Worm (Caenorhabditis elegans) whole organism, L4 larva: ENCODE measurements around the gene R13H7.2.
A peak's percentile ranks its signal among the peaks of the same experiment; 100 is the strongest.

Experiments used
- F26F4.8 ChIP-seq: fragments of 200-800 bp; sonication (Bioruptor generic); conservative IDR thresholded peaks from 2 replicates; pipeline ENCODE4 v1.3.6; 2022; ENCODE audit warnings: missing genetic modification characterization, missing compliant biosample characterization
- F37D6.2 ChIP-seq: sonication (generic microtip); optimal IDR thresholded peaks from 2 replicates; lab custom pipeline; 2016; ENCODE audit warnings: mild to moderate bottlenecking, missing genetic modification characterization, missing compliant biosample characterization
- F44E2.7 ChIP-seq: fragments of 200-800 bp; sonication (Bioruptor generic); IDR thresholded peaks from 2 replicates; pipeline ENCODE4 v2.1.2; 2022; ENCODE audit warnings: missing genetic modification characterization, missing compliant biosample characterization
- Y5F2A.4 ChIP-seq: fragments of 200-800 bp; sonication (Bioruptor generic); optimal IDR thresholded peaks from 2 replicates; lab custom pipeline; 2018; ENCODE audit warnings: mild to moderate bottlenecking, missing genetic modification characterization, missing compliant biosample characterization
- ZK337.2 ChIP-seq: fragments of 200-800 bp; sonication (Bioruptor generic); IDR thresholded peaks from 2 replicates; pipeline ENCODE4 v1.3.6; 2022; ENCODE audit warnings: missing genetic modification reagents, missing genetic modification characterization, missing compliant biosample characterization
- aha-1 ChIP-seq: fragments of 150-350 bp; peaks from one replicate; lab custom pipeline; 2014; ENCODE audit warnings: missing biosample characterization, missing genetic modification characterization
- aly-2 ChIP-seq: sonication (generic microtip); optimal IDR thresholded peaks from 2 replicates; lab custom pipeline; 2018; ENCODE audit warnings: missing biosample characterization, missing genetic modification characterization
- attf-4 ChIP-seq: sonication (generic microtip); optimal IDR thresholded peaks from 3 replicates; lab custom pipeline; 2017; ENCODE audit warnings: missing biosample characterization, missing genetic modification characterization
- ceh-20 ChIP-seq: fragments of 200-800 bp; sonication (Bioruptor generic); IDR thresholded peaks from 2 replicates; pipeline ENCODE4 v1.3.6; 2022; ENCODE audit warnings: missing genetic modification reagents, missing genetic modification characterization, missing compliant biosample characterization
- ceh-28 ChIP-seq: fragments of 150-350 bp; optimal IDR thresholded peaks from 2 replicates; lab custom pipeline; 2014; ENCODE audit warnings: missing biosample characterization, missing genetic modification reagents, missing genetic modification characterization
- ceh-32 ChIP-seq: sonication (generic microtip); optimal IDR thresholded peaks from 2 replicates; lab custom pipeline; 2016; ENCODE audit warnings: mild to moderate bottlenecking, missing genetic modification characterization, missing compliant biosample characterization; ENCODE audit not compliant: poor library complexity
- ceh-44 ChIP-seq: fragments of 200-800 bp; sonication (Bioruptor generic); IDR thresholded peaks from 2 replicates; pipeline ENCODE4 v1.3.6; 2022; ENCODE audit warnings: missing genetic modification reagents, missing genetic modification characterization, missing compliant biosample characterization
- ctbp-1 ChIP-seq: fragments of 200-800 bp; sonication (Bioruptor generic); IDR thresholded peaks from 2 replicates; pipeline ENCODE4 v1.3.6; 2022; ENCODE audit warnings: missing genetic modification reagents, missing genetic modification characterization, missing compliant biosample characterization
- daf-16 ChIP-seq, 3 experiments: sonication (generic microtip); optimal IDR thresholded peaks; 2 replicates each; lab custom pipeline; 2016 to 2017; ENCODE audit warnings: missing genetic modification characterization in 3 of 3, missing genetic modification reagents in 3 of 3, mild to moderate bottlenecking in 2 of 3, missing compliant biosample characterization in 2 of 3, missing biosample characterization in 1 of 3, moderate library complexity in 1 of 3
- dpl-1 ChIP-seq: fragments of 150-350 bp; optimal IDR thresholded peaks from 2 replicates; lab custom pipeline; 2014; ENCODE audit warnings: missing biosample characterization, missing genetic modification reagents, missing genetic modification characterization
- duxl-1 ChIP-seq: sonication (generic microtip); optimal IDR thresholded peaks from 2 replicates; lab custom pipeline; 2016; ENCODE audit warnings: mild to moderate bottlenecking, missing genetic modification characterization, moderate library complexity, missing compliant biosample characterization; ENCODE audit not compliant: poor library complexity
- fkh-10 ChIP-seq: fragments of 150-350 bp; optimal IDR thresholded peaks from 2 replicates; lab custom pipeline; 2014; ENCODE audit warnings: missing biosample characterization, missing genetic modification reagents, missing genetic modification characterization
- hif-1 ChIP-seq, 2 experiments: sonication (generic microtip); optimal IDR thresholded peaks; 2 replicates each; lab custom pipeline; 2016 to 2017; ENCODE audit warnings: missing compliant biosample characterization in 2 of 2, missing genetic modification characterization in 2 of 2, missing genetic modification reagents in 2 of 2, missing genotype in 2 of 2, mild to moderate bottlenecking in 1 of 2
- hlh-30 ChIP-seq: sonication (generic microtip); optimal IDR thresholded peaks from 2 replicates; lab custom pipeline; 2017; ENCODE audit warnings: antibody characterized with exemption, mild to moderate bottlenecking, missing genetic modification characterization, missing compliant biosample characterization; ENCODE audit not compliant: insufficient read depth
- hmg-1.1 ChIP-seq: fragments of 200-800 bp; sonication (Bioruptor generic); IDR thresholded peaks from 2 replicates; pipeline ENCODE4 v1.3.6; 2022; ENCODE audit warnings: missing genetic modification reagents, missing genetic modification characterization, missing compliant biosample characterization
- lin-29 ChIP-seq: fragments of 200-800 bp; sonication (Bioruptor generic); IDR thresholded peaks from 2 replicates; pipeline ENCODE4 v1.3.6; 2022; ENCODE audit warnings: missing genetic modification reagents, missing genetic modification characterization, missing compliant biosample characterization
- lin-39 ChIP-seq: fragments of 150-350 bp; optimal IDR thresholded peaks from 2 replicates; lab custom pipeline; 2014; ENCODE audit warnings: missing biosample characterization, missing genetic modification reagents, missing genetic modification characterization
- lir-3 ChIP-seq: sonication (generic microtip); optimal IDR thresholded peaks from 2 replicates; lab custom pipeline; 2016; ENCODE audit warnings: mild to moderate bottlenecking, missing genetic modification characterization, missing compliant biosample characterization
- lsy-2 ChIP-seq, 2 experiments: fragments of 150-350 bp in 1 of 2; sonication (generic microtip) in 1 of 2; optimal IDR thresholded peaks; 2 replicates each; lab custom pipeline; 2014 to 2017; ENCODE audit warnings: missing biosample characterization in 2 of 2, missing genetic modification characterization in 2 of 2
- madf-5 ChIP-seq, 2 experiments: fragments of 200-800 bp; sonication (Bioruptor generic); IDR thresholded peaks; 2 replicates each; pipeline ENCODE4 v1.3.6; 2022; ENCODE audit warnings: missing compliant biosample characterization in 2 of 2, missing genetic modification characterization in 2 of 2
- madf-9 ChIP-seq: fragments of 200-800 bp; sonication (Bioruptor generic); conservative IDR thresholded peaks from 2 replicates; pipeline ENCODE4 v1.3.6; 2022; ENCODE audit warnings: missing genetic modification reagents, missing genetic modification characterization, missing compliant biosample characterization
- mdl-1 ChIP-seq, 2 experiments: fragments of 150-350 bp in 1 of 2; sonication (generic microtip) in 1 of 2; optimal IDR thresholded peaks; 2 replicates each; lab custom pipeline; 2014 to 2017; ENCODE audit warnings: missing biosample characterization in 2 of 2, missing genetic modification characterization in 2 of 2
- mep-1 ChIP-seq: fragments of 150-350 bp; sonication (generic microtip); optimal IDR thresholded peaks from 3 replicates; lab custom pipeline; 2014; ENCODE audit warnings: missing biosample characterization, missing genetic modification characterization
- mes-2 ChIP-seq: sonication (generic microtip); optimal IDR thresholded peaks from 2 replicates; lab custom pipeline; 2016; ENCODE audit warnings: missing genotype, mild to moderate bottlenecking, missing genetic modification characterization, missing compliant biosample characterization; ENCODE audit not compliant: poor library complexity, severe bottlenecking
- nhr-10 ChIP-seq: fragments of 150-350 bp; optimal IDR thresholded peaks from 2 replicates; lab custom pipeline; 2014; ENCODE audit warnings: missing biosample characterization, missing genetic modification characterization
- nhr-11 ChIP-seq: fragments of 150-350 bp; optimal IDR thresholded peaks from 2 replicates; lab custom pipeline; 2014; ENCODE audit warnings: missing biosample characterization, missing genetic modification characterization
- nhr-25 ChIP-seq: sonication (generic microtip); optimal IDR thresholded peaks from 2 replicates; lab custom pipeline; 2017; ENCODE audit warnings: missing genetic modification characterization, mild to moderate bottlenecking, missing compliant biosample characterization, antibody characterized with exemption, moderate library complexity, borderline replicate concordance; ENCODE audit not compliant: insufficient read depth
- nhr-28 ChIP-seq: fragments of 150-350 bp; optimal IDR thresholded peaks from 2 replicates; lab custom pipeline; 2014; ENCODE audit warnings: missing biosample characterization, missing genetic modification characterization
- nhr-42 ChIP-seq: fragments of 200-800 bp; sonication (Bioruptor generic); IDR thresholded peaks from 2 replicates; pipeline ENCODE4 v1.3.6; 2022; ENCODE audit warnings: missing genetic modification characterization, missing compliant biosample characterization
- nhr-6 ChIP-seq: fragments of 150-350 bp; optimal IDR thresholded peaks from 2 replicates; lab custom pipeline; 2014; ENCODE audit warnings: missing biosample characterization, missing genetic modification characterization
- pha-4 ChIP-seq, 2 experiments: fragments of 150-350 bp in 1 of 2; fragments of 200-800 bp in 1 of 2; sonication (Bioruptor generic) in 1 of 2; IDR thresholded peaks in 1 of 2; optimal IDR thresholded peaks in 1 of 2; 2 replicates each; pipeline versions ENCODE4 v1.3.6 to Lab custom; 2014 to 2022; ENCODE audit warnings: missing genetic modification characterization in 2 of 2, missing genetic modification reagents in 2 of 2, missing biosample characterization in 1 of 2, missing compliant biosample characterization in 1 of 2
- rbr-2 ChIP-seq: sonication (generic microtip); optimal IDR thresholded peaks from 2 replicates; lab custom pipeline; 2016; ENCODE audit warnings: missing genotype, missing genetic modification characterization, missing compliant biosample characterization
- saeg-2 ChIP-seq: fragments of 200-800 bp; sonication (Bioruptor generic); IDR thresholded peaks from 2 replicates; pipeline ENCODE4 v1.3.6; 2022; ENCODE audit warnings: missing genetic modification reagents, missing genetic modification characterization, missing compliant biosample characterization
- set-16 ChIP-seq: fragments of 200-800 bp; sonication (Bioruptor generic); IDR thresholded peaks from 2 replicates; pipeline ENCODE4 v1.3.6; 2022; ENCODE audit warnings: missing genetic modification reagents, missing genetic modification characterization, missing compliant biosample characterization
- snpc-1.2 ChIP-seq: fragments of 200-800 bp; sonication (Bioruptor generic); IDR thresholded peaks from 2 replicates; pipeline ENCODE4 v1.3.6; 2022; ENCODE audit warnings: missing genetic modification reagents, missing genetic modification characterization, missing compliant biosample characterization
- snpc-4 ChIP-seq: fragments of 150-350 bp; optimal IDR thresholded peaks from 2 replicates; lab custom pipeline; 2014; ENCODE audit warnings: missing biosample characterization, missing genetic modification characterization
- spr-3 ChIP-seq: fragments of 200-800 bp; sonication (Bioruptor generic); optimal IDR thresholded peaks from 2 replicates; lab custom pipeline; 2018; ENCODE audit warnings: mild to moderate bottlenecking, missing genetic modification characterization, missing compliant biosample characterization
- tra-1 ChIP-seq: fragments of 200-800 bp; sonication (Bioruptor generic); IDR thresholded peaks from 2 replicates; pipeline ENCODE4 v1.3.6; 2022; ENCODE audit warnings: missing genetic modification reagents, missing genetic modification characterization, missing compliant biosample characterization
- unc-62 ChIP-seq, 3 experiments: fragments of 150-350 bp in 1 of 3; sonication (generic microtip); optimal IDR thresholded peaks in 2 of 3; peaks in 1 of 3; 1 replicate in 1 of 3; 2 replicates in 2 of 3; lab custom pipeline; 2014 to 2017; ENCODE audit warnings: missing biosample characterization in 3 of 3, missing genetic modification characterization in 3 of 3, missing genetic modification reagents in 3 of 3, missing genotype in 1 of 3
- zfp-2 ChIP-seq: sonication (generic microtip); optimal IDR thresholded peaks from 2 replicates; lab custom pipeline; 2016; ENCODE audit warnings: mild to moderate bottlenecking, missing genetic modification characterization, missing compliant biosample characterization

R13H7.2 gene

DNA sequence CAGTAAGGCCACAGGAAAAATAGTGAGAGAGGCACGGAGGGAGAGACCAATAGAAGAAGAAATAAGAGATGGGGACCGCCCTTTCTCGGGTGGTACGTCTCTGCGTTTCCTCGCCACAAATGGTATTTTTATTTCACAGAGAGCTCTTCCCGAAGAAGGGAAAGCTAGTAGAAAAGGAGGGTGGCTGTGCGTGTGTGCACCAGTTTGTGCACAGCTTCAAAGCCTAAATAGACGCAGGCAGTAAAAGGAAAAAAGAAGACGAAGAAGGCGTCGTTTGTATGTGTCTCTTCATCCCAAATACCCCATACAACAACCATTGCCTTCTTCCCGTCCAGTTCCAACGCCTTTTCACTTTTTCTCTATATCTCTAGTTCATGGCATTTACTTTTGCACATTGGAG lies 49.4 kb downstream of the R13H7.2 start:
- TF ChIP-seq lsy-2 (tag; optimal IDR thresholded peaks at IDR 0.05; lab: Kevin White, UChicago) (peak; percentile 11 to 66), snpc-4 (no peak), ceh-44 (no peak), Y5F2A.4 (GFP tag; lab: Kevin White, UChicago) (no peak), aha-1 (tag; lab: Kevin White, UChicago) (peak; percentile 99), ZK337.2 (GFP tag; lab: Robert Waterston, UW) (0 out of 2 replicates have a peak, but pooled peaks have one; percentile 16), madf-9 (GFP tag; lab: Robert Waterston, UW) (no peak), nhr-28 (tag; lab: Kevin White, UChicago) (no peak), spr-3 (GFP tag; lab: Kevin White, UChicago) (no peak), fkh-10 (GFP tag; lab: Kevin White, UChicago) (peak; percentile 85), nhr-10 (tag; lab: Kevin White, UChicago) (no peak), rbr-2 (tag; lab: Kevin White, UChicago) (peak; percentile 72), mdl-1 (tag; optimal IDR thresholded peaks at IDR 0.05; lab: Kevin White, UChicago) (peak in 1 of 2 experiments; percentile 47), snpc-1.2 (GFP tag; lab: Robert Waterston, UW) (no peak), aly-2 (tag; lab: Kevin White, UChicago) (no peak), mep-1 (tag; lab: Kevin White, UChicago) (peak; percentile 71), F26F4.8 (GFP tag; lab: Robert Waterston, UW) (0 out of 2 replicates have a peak, but pooled peaks have one; percentile 16), ceh-20 (GFP tag; lab: Robert Waterston, UW) (no peak), hif-1 (tag; optimal IDR thresholded peaks at IDR 0.05; lab: Kevin White, UChicago) (peak in 1 of 2 experiments; percentile 40), F37D6.2 (tag; lab: Kevin White, UChicago) (peak; percentile 60), ceh-28 (tag; lab: Kevin White, UChicago) (no peak), hmg-1.1 (GFP tag; lab: Robert Waterston, UW) (peak; percentile 84), dpl-1 (GFP tag; lab: Kevin White, UChicago) (no peak), nhr-42 (GFP tag; lab: Robert Waterston, UW) (no peak), hlh-30 (tag; lab: Kevin White, UChicago) (peak; percentile 36), ctbp-1 (GFP tag; lab: Robert Waterston, UW) (peak; percentile 69), lin-29 (no peak)

DNA sequence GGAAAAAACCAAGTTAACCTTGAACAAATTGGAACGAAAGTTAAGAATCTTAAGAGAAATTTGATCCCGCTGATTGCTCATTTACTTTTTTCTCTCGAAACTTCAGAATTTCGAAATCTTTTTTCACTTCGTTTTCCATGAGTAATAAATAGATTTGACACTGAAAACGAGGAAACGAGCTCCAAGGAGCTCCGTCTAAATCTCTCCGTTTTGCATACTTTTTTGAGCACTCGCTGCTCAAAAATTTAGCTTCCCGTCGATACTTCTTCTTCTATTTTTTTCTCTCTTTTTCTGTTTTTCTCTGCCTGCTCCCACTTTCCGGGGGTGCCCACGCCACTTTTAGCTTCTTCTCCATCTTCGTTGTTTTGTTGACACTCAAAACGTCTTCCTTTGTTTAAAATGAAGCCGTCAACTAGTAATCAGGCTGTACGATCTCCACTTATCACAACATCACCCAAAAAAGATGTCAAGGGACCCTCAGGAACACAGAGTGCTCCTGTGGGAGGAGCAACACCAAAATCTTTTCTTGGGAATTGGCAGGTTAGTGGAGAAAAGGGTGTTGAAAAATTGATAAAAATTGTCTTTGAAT lies 52.6 kb downstream of the R13H7.2 start, which contains the start of gene C17H12.10:
Gene C17H12.10, plus strand, starts transcription at position 325 of the 589 bp plus-strand sequence.
- TF ChIP-seq ceh-32 (tag; lab: Kevin White, UChicago), result no peak
- TF ChIP-seq mdl-1 (tag; optimal IDR thresholded peaks at IDR 0.05; lab: Kevin White, UChicago), result peak in 1 of 2 experiments; percentile 2
- no peak for TF ChIP-seq lin-39 (tag; lab: Kevin White, UChicago)
- TF ChIP-seq attf-4 (tag; lab: Kevin White, UChicago), result no peak
- no peak for TF ChIP-seq zfp-2 (tag; lab: Kevin White, UChicago)
- TF ChIP-seq spr-3 (GFP tag; lab: Kevin White, UChicago), result no peak
- TF ChIP-seq mes-2, result no peak
- no peak for TF ChIP-seq nhr-6
- TF ChIP-seq aha-1 (tag; lab: Kevin White, UChicago), result peak; percentile 44
- TF ChIP-seq nhr-25 (tag; lab: Kevin White, UChicago), result no peak
- no peak for TF ChIP-seq pha-4 (GFP tag; IDR thresholded peaks at IDR 0.05; lab: Robert Waterston, UW)
- no peak for TF ChIP-seq pha-4 (tag; optimal IDR thresholded peaks at IDR 0.05; lab: Kevin White, UChicago)
- no peak for TF ChIP-seq madf-5 (GFP tag; IDR thresholded peaks at IDR 0.05; lab: Robert Waterston, UW)
- TF ChIP-seq ctbp-1 (GFP tag; lab: Robert Waterston, UW), result 0 out of 2 replicates have a peak, but pooled peaks have one; percentile 46
- TF ChIP-seq set-16 (GFP tag; lab: Robert Waterston, UW), result no peak
- TF ChIP-seq tra-1, result no peak
- TF ChIP-seq lir-3 (tag; lab: Kevin White, UChicago), result no peak
- no peak for TF ChIP-seq lin-29
- peak; percentile 37 for TF ChIP-seq fkh-10 (GFP tag; lab: Kevin White, UChicago)
- peak in 1 of 2 experiments; percentile 53 for TF ChIP-seq unc-62 (GFP tag; optimal IDR thresholded peaks at IDR 0.05 in 1 of 2; lab: Kevin White, UChicago)
- TF ChIP-seq unc-62 (tag; optimal IDR thresholded peaks at IDR 0.05; lab: Kevin White, UChicago), result no peak
- no peak for TF ChIP-seq ceh-44
- no peak for TF ChIP-seq daf-16 (GFP tag; optimal IDR thresholded peaks at IDR 0.05; lab: Kevin White, UChicago)
- no peak for TF ChIP-seq daf-16 (tag; optimal IDR thresholded peaks at IDR 0.05; lab: Kevin White, UChicago)
- TF ChIP-seq F26F4.8 (GFP tag; lab: Robert Waterston, UW), result no peak
- TF ChIP-seq nhr-10 (tag; lab: Kevin White, UChicago), result no peak
- TF ChIP-seq duxl-1 (tag; lab: Kevin White, UChicago), result no peak
- TF ChIP-seq F44E2.7 (GFP tag; lab: Robert Waterston, UW), result no peak
- TF ChIP-seq saeg-2 (GFP tag; lab: Robert Waterston, UW), result no peak
- TF ChIP-seq nhr-11 (tag; lab: Kevin White, UChicago), result peak; percentile 31
